Worm (Caenorhabditis elegans) whole organism, L1 larva: ENCODE measurements around the gene C50C3.12.
A peak's percentile ranks its signal among the peaks of the same experiment; 100 is the strongest.

Experiments used
- F16B12.6 ChIP-seq: fragments of 150-350 bp; optimal IDR thresholded peaks from 2 replicates; lab custom pipeline; 2014; ENCODE audit warnings: missing biosample characterization, missing genetic modification characterization
- Y116A8C.19 ChIP-seq: sonication (generic microtip); optimal IDR thresholded peaks from 2 replicates; lab custom pipeline; 2016; ENCODE audit warnings: missing compliant biosample characterization, missing genetic modification characterization, borderline replicate concordance
- aha-1 ChIP-seq: fragments of 150-350 bp; optimal IDR thresholded peaks from 2 replicates; lab custom pipeline; 2014; ENCODE audit warnings: missing biosample characterization, missing genetic modification characterization
- alr-1 ChIP-seq: fragments of 200-800 bp; sonication (Bioruptor generic); optimal IDR thresholded peaks from 2 replicates; lab custom pipeline; 2018; ENCODE audit warnings: borderline replicate concordance, mild to moderate bottlenecking, missing genetic modification characterization, missing compliant biosample characterization
- aly-2 ChIP-seq: fragments of 150-350 bp; optimal IDR thresholded peaks from 2 replicates; lab custom pipeline; 2014; ENCODE audit warnings: missing biosample characterization, missing genetic modification characterization
- ceh-63 ChIP-seq: fragments of 200-800 bp; sonication (Bioruptor generic); optimal IDR thresholded peaks from 2 replicates; lab custom pipeline; 2018; ENCODE audit warnings: mild to moderate bottlenecking, missing genetic modification characterization, missing compliant biosample characterization
- ceh-82 ChIP-seq, 3 experiments: fragments of 150-350 bp in 1 of 3; sonication (generic microtip) in 2 of 3; optimal IDR thresholded peaks; 2 replicates each; lab custom pipeline; 2014 to 2017; ENCODE audit warnings: missing biosample characterization in 3 of 3, missing genetic modification characterization in 3 of 3
- efl-1 ChIP-seq, 4 experiments: fragments of 150-350 bp; optimal IDR thresholded peaks in 3 of 4; peaks in 1 of 4; 1 replicate in 1 of 4; 2 replicates in 3 of 4; lab custom pipeline; 2014; ENCODE audit warnings: missing biosample characterization in 2 of 4, missing genetic modification characterization in 2 of 4, missing genetic modification reagents in 2 of 4
- efl-3 ChIP-seq: fragments of 200-800 bp; sonication (Bioruptor generic); optimal IDR thresholded peaks from 2 replicates; lab custom pipeline; 2018; ENCODE audit warnings: mild to moderate bottlenecking, missing genetic modification characterization, missing compliant biosample characterization
- elt-2 ChIP-seq: sonication (generic microtip); optimal IDR thresholded peaks from 2 replicates; lab custom pipeline; 2016; ENCODE audit warnings: missing genetic modification characterization, mild to moderate bottlenecking, inconsistent platforms, missing compliant biosample characterization, missing genetic modification reagents
- hlh-17 ChIP-seq: fragments of 200-800 bp; sonication (Bioruptor generic); optimal IDR thresholded peaks from 2 replicates; lab custom pipeline; 2018; ENCODE audit warnings: missing genetic modification characterization, mild to moderate bottlenecking, missing compliant biosample characterization, moderate library complexity, borderline replicate concordance
- hpl-2 ChIP-seq: fragments of 150-350 bp; optimal IDR thresholded peaks from 2 replicates; lab custom pipeline; 2014; ENCODE audit warnings: missing biosample characterization, missing genetic modification reagents, missing genetic modification characterization
- isw-1 ChIP-seq: fragments of 200-800 bp; sonication (Bioruptor generic); IDR thresholded peaks from 2 replicates; pipeline ENCODE4 v1.3.6; 2022; ENCODE audit warnings: missing genetic modification characterization, missing compliant biosample characterization
- jun-1 ChIP-seq: fragments of 150-350 bp; optimal IDR thresholded peaks from 2 replicates; lab custom pipeline; 2014; ENCODE audit warnings: missing biosample characterization, missing genetic modification reagents, missing genetic modification characterization
- lin-14 ChIP-seq: fragments of 200-800 bp; sonication (Bioruptor generic); optimal IDR thresholded peaks from 2 replicates; lab custom pipeline; 2018; ENCODE audit warnings: mild to moderate bottlenecking, missing genetic modification characterization, moderate library complexity, missing compliant biosample characterization
- lin-15B ChIP-seq: fragments of 150-350 bp; sonication (generic microtip); optimal IDR thresholded peaks from 3 replicates; lab custom pipeline; 2014; ENCODE audit warnings: missing biosample characterization, missing genetic modification characterization
- lsy-2 ChIP-seq, 2 experiments: fragments of 150-350 bp; optimal IDR thresholded peaks; 2 replicates each; lab custom pipeline; 2014; ENCODE audit warnings: missing biosample characterization in 2 of 2, missing genetic modification characterization in 2 of 2
- mab-9 ChIP-seq: fragments of 200-800 bp; sonication (Bioruptor generic); IDR thresholded peaks from 2 replicates; pipeline ENCODE4 v1.3.6; 2022; ENCODE audit warnings: missing genetic modification reagents, missing genetic modification characterization, missing compliant biosample characterization
- mdl-1 ChIP-seq, 2 experiments: fragments of 150-350 bp; optimal IDR thresholded peaks; 2 replicates each; lab custom pipeline; 2014 to 2017; ENCODE audit warnings: missing biosample characterization in 2 of 2, missing genetic modification characterization in 2 of 2, inconsistent platforms in 1 of 2
- nhr-19 ChIP-seq: fragments of 200-800 bp; sonication (Bioruptor generic); conservative IDR thresholded peaks from 2 replicates; pipeline ENCODE4 v1.3.6; 2022; ENCODE audit warnings: missing genetic modification characterization, missing compliant biosample characterization
- nhr-237 ChIP-seq: fragments of 150-350 bp; optimal IDR thresholded peaks from 2 replicates; lab custom pipeline; 2014; ENCODE audit warnings: missing biosample characterization, missing genetic modification characterization
- nhr-28 ChIP-seq: fragments of 150-350 bp; optimal IDR thresholded peaks from 2 replicates; lab custom pipeline; 2014; ENCODE audit warnings: missing biosample characterization, missing genetic modification characterization
- nhr-47 ChIP-seq: sonication (generic microtip); optimal IDR thresholded peaks from 2 replicates; lab custom pipeline; 2016; ENCODE audit warnings: mild to moderate bottlenecking, missing genetic modification characterization, moderate library complexity, missing compliant biosample characterization
- nhr-71 ChIP-seq: sonication (generic microtip); optimal IDR thresholded peaks from 2 replicates; lab custom pipeline; 2016; ENCODE audit warnings: mild to moderate bottlenecking, missing genetic modification characterization, moderate library complexity, missing compliant biosample characterization
- nhr-84 ChIP-seq: sonication (generic microtip); optimal IDR thresholded peaks from 2 replicates; lab custom pipeline; 2017; ENCODE audit warnings: missing biosample characterization, missing genetic modification characterization
- nhr-85 ChIP-seq: sonication (generic microtip); peaks from one replicate; lab custom pipeline; 2016; ENCODE audit warnings: missing genetic modification characterization, inconsistent platforms, missing compliant biosample characterization
- pag-3 ChIP-seq: sonication (generic microtip); optimal IDR thresholded peaks from 2 replicates; lab custom pipeline; 2017; ENCODE audit warnings: missing genetic modification characterization, mild to moderate bottlenecking, missing compliant biosample characterization, antibody characterized with exemption, borderline replicate concordance; ENCODE audit not compliant: insufficient read depth
- rnt-1 ChIP-seq: sonication (generic microtip); optimal IDR thresholded peaks from 2 replicates; lab custom pipeline; 2016; ENCODE audit warnings: mild to moderate bottlenecking, missing genetic modification characterization, moderate library complexity, missing compliant biosample characterization
- skn-1 ChIP-seq: fragments of 150-350 bp; optimal IDR thresholded peaks from 2 replicates; lab custom pipeline; 2014; ENCODE audit warnings: missing biosample characterization, missing genetic modification characterization
- swsn-7 ChIP-seq: sonication (generic microtip); optimal IDR thresholded peaks from 2 replicates; lab custom pipeline; 2016; ENCODE audit warnings: missing genetic modification characterization, missing compliant biosample characterization
- tlp-1 ChIP-seq: fragments of 150-350 bp; optimal IDR thresholded peaks from 2 replicates; lab custom pipeline; 2014; ENCODE audit warnings: missing biosample characterization, missing genetic modification characterization
- unc-62 ChIP-seq: fragments of 150-350 bp; optimal IDR thresholded peaks from 2 replicates; lab custom pipeline; 2014; ENCODE audit warnings: missing biosample characterization, missing genetic modification reagents, missing genetic modification characterization
- unc-86 ChIP-seq: sonication (generic microtip); optimal IDR thresholded peaks from 2 replicates; lab custom pipeline; 2016; ENCODE audit warnings: missing genetic modification characterization, missing compliant biosample characterization
- unc-98 ChIP-seq: fragments of 200-800 bp; sonication (Bioruptor generic); IDR thresholded peaks from 2 replicates; pipeline ENCODE4 v1.3.6; 2022; ENCODE audit warnings: missing genetic modification characterization, missing compliant biosample characterization
- vab-15 ChIP-seq: sonication (generic microtip); optimal IDR thresholded peaks from 2 replicates; lab custom pipeline; 2017; ENCODE audit warnings: missing genotype, mild to moderate bottlenecking, missing genetic modification characterization, missing compliant biosample characterization
- ztf-11 ChIP-seq, 2 experiments: sonication (generic microtip); optimal IDR thresholded peaks; 2 replicates each; lab custom pipeline; 2016 to 2017; ENCODE audit warnings: missing genetic modification characterization in 2 of 2, missing biosample characterization in 1 of 2, missing compliant biosample characterization in 1 of 2

Gene C50C3.12

ce11 chrIII:8164771-8165170, 11.6 kb upstream of the C50C3.12 start:
- TF ChIP-seq elt-2 (tag; lab: Kevin White, UChicago): no peak
- TF ChIP-seq alr-1 (tag; lab: Kevin White, UChicago): peak; percentile 71
- no peak for TF ChIP-seq vab-15
- TF ChIP-seq rnt-1 (tag; lab: Kevin White, UChicago): no peak
- TF ChIP-seq isw-1: no peak
- no peak for TF ChIP-seq efl-1 (optimal IDR thresholded peaks at IDR 0.05; lab: Kevin White, UChicago)
- TF ChIP-seq efl-1 (GFP tag; optimal IDR thresholded peaks at IDR 0.05 in 1 of 2; lab: Kevin White, UChicago): peak in 1 of 2 experiments; percentile 41
- TF ChIP-seq nhr-47 (tag; lab: Kevin White, UChicago): no peak
- no peak for TF ChIP-seq mab-9 (GFP tag; lab: Robert Waterston, UW)

DNA sequence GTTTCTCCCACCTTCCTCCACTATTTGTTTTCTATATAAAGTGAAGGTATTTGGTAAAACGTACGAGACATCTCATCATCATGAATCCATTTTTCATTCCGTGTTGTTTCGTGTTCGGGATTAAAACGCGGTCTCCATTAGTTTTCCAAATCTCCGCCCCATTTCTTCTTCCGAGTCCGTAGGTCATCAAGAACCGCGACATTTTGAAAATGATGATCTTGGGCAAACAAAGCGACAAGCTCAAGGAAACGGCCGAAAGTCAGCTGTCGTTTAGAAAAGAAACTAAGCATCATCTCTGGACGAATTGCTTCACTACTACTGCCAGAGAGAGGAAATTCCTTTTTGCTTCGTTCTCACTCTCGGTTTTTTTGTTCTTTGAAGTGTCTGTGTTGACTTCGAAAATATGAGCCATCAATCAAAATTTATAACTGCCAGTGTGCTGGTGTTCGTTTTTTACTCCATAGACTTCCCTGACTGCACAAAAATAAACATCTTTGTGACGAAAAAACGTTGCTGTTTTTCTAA, 3.7 kb upstream of the C50C3.12 start:
- no peak for TF ChIP-seq hlh-17 (GFP tag; lab: Kevin White, UChicago)
- TF ChIP-seq isw-1: no peak
- no peak for TF ChIP-seq unc-62 (GFP tag; lab: Kevin White, UChicago)
- TF ChIP-seq tlp-1 (tag; lab: Kevin White, UChicago): no peak
- TF ChIP-seq nhr-28 (tag; lab: Kevin White, UChicago): no peak
- no peak for TF ChIP-seq unc-98 (GFP tag; lab: Robert Waterston, UW)
- no peak for TF ChIP-seq ztf-11 (tag; optimal IDR thresholded peaks at IDR 0.05; lab: Kevin White, UChicago)
- peak; percentile 80 for TF ChIP-seq aly-2 (tag; lab: Kevin White, UChicago)
- TF ChIP-seq lsy-2 (tag; optimal IDR thresholded peaks at IDR 0.05; lab: Kevin White, UChicago): peak in 1 of 2 experiments; percentile 12
- TF ChIP-seq lin-15B (tag; lab: Kevin White, UChicago): no peak
- no peak for TF ChIP-seq hpl-2 (GFP tag; lab: Kevin White, UChicago)
- no peak for TF ChIP-seq mab-9 (GFP tag; lab: Robert Waterston, UW)
- TF ChIP-seq ceh-63 (GFP tag; lab: Kevin White, UChicago): no peak
- no peak for TF ChIP-seq lin-14 (GFP tag; lab: Kevin White, UChicago)
- TF ChIP-seq F16B12.6: no peak
- no peak for TF ChIP-seq aha-1 (tag; lab: Kevin White, UChicago)
- no peak for TF ChIP-seq skn-1 (tag; lab: Kevin White, UChicago)
- no peak for TF ChIP-seq elt-2 (tag; lab: Kevin White, UChicago)
- TF ChIP-seq rnt-1 (tag; lab: Kevin White, UChicago): peak; percentile 28
- no peak for TF ChIP-seq ceh-82 (tag; optimal IDR thresholded peaks at IDR 0.05; lab: Kevin White, UChicago)
- no peak for TF ChIP-seq nhr-84
- TF ChIP-seq nhr-19 (GFP tag; lab: Robert Waterston, UW): peak; percentile 18
- TF ChIP-seq swsn-7 (tag; lab: Kevin White, UChicago): no peak
- TF ChIP-seq mdl-1 (tag; optimal IDR thresholded peaks at IDR 0.05; lab: Kevin White, UChicago): no peak
- no peak for TF ChIP-seq jun-1 (tag; lab: Kevin White, UChicago)
- no peak for TF ChIP-seq efl-3 (GFP tag; lab: Kevin White, UChicago)
- no peak for TF ChIP-seq nhr-237 (tag; lab: Kevin White, UChicago)
- no peak for TF ChIP-seq Y116A8C.19 (tag; lab: Kevin White, UChicago)
- TF ChIP-seq nhr-85 (tag; lab: Kevin White, UChicago): no peak
- TF ChIP-seq nhr-71: peak; percentile 16

DNA sequence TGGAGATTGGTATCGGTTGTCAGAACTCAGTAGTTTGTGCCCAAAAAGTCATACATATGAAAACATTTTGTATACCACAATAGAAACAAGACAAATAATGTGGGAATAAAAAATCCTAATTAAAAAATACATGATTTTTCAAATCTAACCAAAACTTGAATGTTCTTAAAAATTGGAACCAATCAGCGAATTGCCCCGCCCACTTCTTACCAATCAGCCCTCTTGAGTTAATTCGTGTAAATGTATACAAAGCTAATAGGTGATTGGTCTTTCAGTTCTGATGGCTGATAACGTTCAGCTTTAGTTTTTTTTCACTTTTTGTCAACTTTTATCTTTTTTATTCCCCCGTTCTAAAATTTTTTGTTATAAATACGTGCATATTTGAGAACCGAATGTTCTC, 1.1 kb upstream of the C50C3.12 start:
- TF ChIP-seq pag-3 (tag; lab: Kevin White, UChicago) (no peak), vab-15 (no peak), ceh-82 (tag; optimal IDR thresholded peaks at IDR 0.05; lab: Kevin White, UChicago) (no peak), ztf-11 (tag; optimal IDR thresholded peaks at IDR 0.05; lab: Kevin White, UChicago) (no peak), rnt-1 (tag; lab: Kevin White, UChicago) (no peak), skn-1 (tag; lab: Kevin White, UChicago) (no peak), lin-14 (GFP tag; lab: Kevin White, UChicago) (no peak), nhr-71 (no peak), nhr-84 (no peak), unc-86 (tag; lab: Kevin White, UChicago) (no peak)
